Worm (Caenorhabditis elegans) whole organism, mixed stage, embryonic: ENCODE data around the gene lgc-22.

Source experiments
- bed-3 ChIP-seq: fragments of 200-800 bp; sonication (Bioruptor generic); optimal IDR thresholded peaks from 3 replicates; lab custom pipeline; 2018; ENCODE audit warnings: mild to moderate bottlenecking, missing genetic modification characterization, moderate library complexity, missing compliant biosample characterization
- blmp-1 ChIP-seq: fragments of 150-350 bp; optimal IDR thresholded peaks from 2 replicates; lab custom pipeline; 2014; ENCODE audit warnings: missing biosample characterization, missing genetic modification characterization
- ceh-39 ChIP-seq: fragments of 150-350 bp; optimal IDR thresholded peaks from 2 replicates; lab custom pipeline; 2014; ENCODE audit warnings: missing biosample characterization, missing genetic modification characterization
- ceh-43 ChIP-seq: fragments of 200-800 bp; sonication (Bioruptor generic); optimal IDR thresholded peaks from 2 replicates; lab custom pipeline; 2018; ENCODE audit warnings: mild to moderate bottlenecking, missing genetic modification characterization, moderate library complexity, missing compliant biosample characterization
- ceh-83 ChIP-seq: fragments of 200-800 bp; sonication (Bioruptor generic); optimal IDR thresholded peaks from 2 replicates; lab custom pipeline; 2018; ENCODE audit warnings: mild to moderate bottlenecking, missing genetic modification characterization, missing compliant biosample characterization
- ces-1 ChIP-seq: fragments of 150-350 bp; optimal IDR thresholded peaks from 2 replicates; lab custom pipeline; 2014; ENCODE audit warnings: missing biosample characterization, missing genetic modification reagents, missing genetic modification characterization
- cnd-1 ChIP-seq: fragments of 200-800 bp; sonication (Bioruptor generic); optimal IDR thresholded peaks from 2 replicates; lab custom pipeline; 2018; ENCODE audit warnings: mild to moderate bottlenecking, missing genetic modification characterization, missing compliant biosample characterization
- drap-1 ChIP-seq: fragments of 200-800 bp; sonication (Bioruptor generic); optimal IDR thresholded peaks from 3 replicates; lab custom pipeline; 2018; ENCODE audit warnings: mild to moderate bottlenecking, missing genetic modification characterization, missing compliant biosample characterization
- elt-1 ChIP-seq: sonication (generic microtip); optimal IDR thresholded peaks from 2 replicates; lab custom pipeline; 2017; ENCODE audit warnings: missing genetic modification characterization, mild to moderate bottlenecking, missing compliant biosample characterization, antibody characterized with exemption, moderate library complexity, borderline replicate concordance; ENCODE audit not compliant: insufficient read depth
- elt-3 ChIP-seq: fragments of 150-350 bp; optimal IDR thresholded peaks from 2 replicates; lab custom pipeline; 2014; ENCODE audit warnings: missing biosample characterization, missing genetic modification characterization
- flh-1 ChIP-seq: fragments of 200-800 bp; sonication (Bioruptor generic); optimal IDR thresholded peaks from 2 replicates; lab custom pipeline; 2018; ENCODE audit warnings: mild to moderate bottlenecking, missing genetic modification characterization, moderate library complexity, missing compliant biosample characterization
- ham-2 ChIP-seq: fragments of 200-800 bp; sonication (Bioruptor generic); optimal IDR thresholded peaks from 2 replicates; lab custom pipeline; 2018; ENCODE audit warnings: mild to moderate bottlenecking, missing genetic modification characterization, missing compliant biosample characterization
- hlh-1 ChIP-seq: fragments of 150-350 bp; optimal IDR thresholded peaks from 2 replicates; lab custom pipeline; 2014; ENCODE audit warnings: missing biosample characterization, missing genetic modification reagents, missing genetic modification characterization
- lin-13 ChIP-seq: fragments of 150-350 bp; optimal IDR thresholded peaks from 2 replicates; lab custom pipeline; 2014; ENCODE audit warnings: missing biosample characterization, missing genetic modification characterization
- lsy-2 ChIP-seq: fragments of 150-350 bp; optimal IDR thresholded peaks from 2 replicates; lab custom pipeline; 2014; ENCODE audit warnings: missing biosample characterization, missing genetic modification characterization
- mab-5 ChIP-seq: fragments of 150-350 bp; optimal IDR thresholded peaks from 2 replicates; lab custom pipeline; 2014; ENCODE audit warnings: missing biosample characterization, missing genetic modification characterization
- mep-1 ChIP-seq: fragments of 150-350 bp; optimal IDR thresholded peaks from 2 replicates; lab custom pipeline; 2017; ENCODE audit warnings: missing biosample characterization, missing genetic modification reagents, missing genetic modification characterization, inconsistent platforms
- mls-2 ChIP-seq: sonication (generic microtip); optimal IDR thresholded peaks from 2 replicates; lab custom pipeline; 2016; ENCODE audit warnings: mild to moderate bottlenecking, missing genetic modification characterization, moderate library complexity, missing compliant biosample characterization
- nhr-12 ChIP-seq: fragments of 150-350 bp; optimal IDR thresholded peaks from 2 replicates; lab custom pipeline; 2014; ENCODE audit warnings: missing biosample characterization, missing genetic modification characterization
- nhr-2 ChIP-seq: fragments of 150-350 bp; optimal IDR thresholded peaks from 2 replicates; lab custom pipeline; 2014; ENCODE audit warnings: missing biosample characterization, missing genetic modification characterization
- nhr-237 ChIP-seq: fragments of 150-350 bp; optimal IDR thresholded peaks from 2 replicates; lab custom pipeline; 2014; ENCODE audit warnings: missing biosample characterization, missing genetic modification characterization
- nhr-28 ChIP-seq: fragments of 150-350 bp; optimal IDR thresholded peaks from 2 replicates; lab custom pipeline; 2014; ENCODE audit warnings: missing biosample characterization, missing genetic modification characterization
- nhr-76 ChIP-seq: sonication (generic microtip); optimal IDR thresholded peaks from 2 replicates; lab custom pipeline; 2017; ENCODE audit warnings: missing biosample characterization, missing genetic modification characterization
- pha-4 ChIP-seq: fragments of 150-350 bp; optimal IDR thresholded peaks from 2 replicates; lab custom pipeline; 2018; ENCODE audit warnings: missing biosample characterization, missing genetic modification reagents, missing genetic modification characterization
- sem-2 ChIP-seq: fragments of 200-800 bp; sonication (Bioruptor generic); optimal IDR thresholded peaks from 2 replicates; lab custom pipeline; 2018; ENCODE audit warnings: mild to moderate bottlenecking, missing genetic modification characterization, missing compliant biosample characterization
- snpc-4 ChIP-seq: fragments of 150-350 bp; optimal IDR thresholded peaks from 2 replicates; lab custom pipeline; 2014; ENCODE audit warnings: missing biosample characterization, missing genetic modification characterization
- sptf-1 ChIP-seq: sonication (generic microtip); optimal IDR thresholded peaks from 2 replicates; lab custom pipeline; 2017; ENCODE audit warnings: mild to moderate bottlenecking, missing genetic modification characterization, moderate library complexity, missing compliant biosample characterization
- tbx-8 ChIP-seq: fragments of 200-800 bp; sonication (Bioruptor generic); optimal IDR thresholded peaks from 2 replicates; lab custom pipeline; 2018; ENCODE audit warnings: mild to moderate bottlenecking, missing genetic modification characterization, moderate library complexity, missing compliant biosample characterization
- unc-120 ChIP-seq: sonication (generic microtip); optimal IDR thresholded peaks from 2 replicates; lab custom pipeline; 2017; ENCODE audit warnings: missing genetic modification characterization, missing compliant biosample characterization; ENCODE audit not compliant: poor library complexity, severe bottlenecking
- unc-39 ChIP-seq: fragments of 150-350 bp; optimal IDR thresholded peaks from 2 replicates; lab custom pipeline; 2014; ENCODE audit warnings: missing biosample characterization, missing genetic modification characterization
- unc-62 ChIP-seq: fragments of 150-350 bp; optimal IDR thresholded peaks from 2 replicates; lab custom pipeline; 2014; ENCODE audit warnings: missing biosample characterization, missing genetic modification reagents, missing genetic modification characterization
- zip-8 ChIP-seq: fragments of 150-350 bp; optimal IDR thresholded peaks from 2 replicates; lab custom pipeline; 2014; ENCODE audit warnings: missing biosample characterization, missing genetic modification characterization
- ztf-11 ChIP-seq: fragments of 150-350 bp; optimal IDR thresholded peaks from 2 replicates; lab custom pipeline; 2014; ENCODE audit warnings: missing biosample characterization, missing genetic modification characterization

Gene lgc-22

DNA sequence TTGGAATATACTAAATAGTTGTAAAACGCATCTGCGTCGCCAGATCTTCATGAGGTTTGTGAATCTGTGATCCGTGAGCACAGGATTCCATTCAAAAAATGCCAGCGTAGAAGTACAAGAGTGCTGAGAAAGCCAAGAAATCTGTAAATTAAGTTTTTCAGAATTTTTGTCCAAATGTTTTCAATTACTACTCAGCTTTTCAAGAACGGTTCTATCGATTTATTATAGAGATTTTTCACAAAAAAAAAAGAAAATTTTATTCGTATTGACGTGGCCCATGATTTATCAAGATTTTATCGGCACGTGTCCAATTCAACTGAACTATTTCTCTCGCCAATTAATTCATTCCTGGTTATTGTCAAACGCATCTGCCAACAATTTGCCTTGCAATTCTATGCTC lies 31.8 kb upstream of the lgc-22 start, which contains the start of gene F36A4.3:
TSS of gene F36A4.3 (plus strand) at position 301 of the 400 bp plus-strand sequence.
- TF ChIP-seq nhr-2 (tag; lab: Kevin White, UChicago) (no peak), ceh-43 (GFP tag; lab: Kevin White, UChicago) (no peak), ztf-11 (tag; lab: Kevin White, UChicago) (no peak), nhr-76 (tag; lab: Kevin White, UChicago) (no peak), ham-2 (GFP tag; lab: Kevin White, UChicago) (no peak), tbx-8 (no peak), unc-120 (tag; lab: Kevin White, UChicago) (no peak), zip-8 (tag; lab: Kevin White, UChicago) (no peak), sem-2 (GFP tag; lab: Kevin White, UChicago) (no peak), nhr-28 (tag; lab: Kevin White, UChicago) (no peak), hlh-1 (tag; lab: Kevin White, UChicago) (no peak), unc-39 (tag; lab: Kevin White, UChicago) (no peak), drap-1 (GFP tag; lab: Kevin White, UChicago) (no peak), mep-1 (tag; lab: Kevin White, UChicago) (no peak), unc-62 (no peak), sptf-1 (tag; lab: Kevin White, UChicago) (no peak), nhr-237 (tag; lab: Kevin White, UChicago) (no peak)

ce11 chrIV:4270925-4271324 lies 30.2 kb upstream of the lgc-22 start, which contains the start of gene F36A4.2:
Gene F36A4.2 (plus strand): TSS chrIV:4271225.
- TF ChIP-seq elt-1 (tag; lab: Kevin White, UChicago) = no peak
- no peak for TF ChIP-seq ztf-11 (tag; lab: Kevin White, UChicago)
- TF ChIP-seq sem-2 (GFP tag; lab: Kevin White, UChicago) = no peak
- no peak for TF ChIP-seq nhr-28 (tag; lab: Kevin White, UChicago)
- TF ChIP-seq zip-8 (tag; lab: Kevin White, UChicago) = no peak
- TF ChIP-seq mls-2 = no peak
- TF ChIP-seq snpc-4 = no peak
- no peak for TF ChIP-seq lin-13
- TF ChIP-seq mab-5 (tag; lab: Kevin White, UChicago) = no peak
- TF ChIP-seq ces-1 (GFP tag; lab: Kevin White, UChicago) = no peak
- TF ChIP-seq ceh-43 (GFP tag; lab: Kevin White, UChicago) = no peak
- no peak for TF ChIP-seq nhr-12
- no peak for TF ChIP-seq unc-120 (tag; lab: Kevin White, UChicago)
- TF ChIP-seq ceh-83 (GFP tag; lab: Kevin White, UChicago) = no peak
- TF ChIP-seq blmp-1 (tag; lab: Kevin White, UChicago) = no peak
- no peak for TF ChIP-seq drap-1 (GFP tag; lab: Kevin White, UChicago)
- TF ChIP-seq bed-3 (GFP tag; lab: Kevin White, UChicago) = no peak
- no peak for TF ChIP-seq unc-62
- TF ChIP-seq unc-39 (tag; lab: Kevin White, UChicago) = no peak
- TF ChIP-seq elt-3 = no peak

DNA sequence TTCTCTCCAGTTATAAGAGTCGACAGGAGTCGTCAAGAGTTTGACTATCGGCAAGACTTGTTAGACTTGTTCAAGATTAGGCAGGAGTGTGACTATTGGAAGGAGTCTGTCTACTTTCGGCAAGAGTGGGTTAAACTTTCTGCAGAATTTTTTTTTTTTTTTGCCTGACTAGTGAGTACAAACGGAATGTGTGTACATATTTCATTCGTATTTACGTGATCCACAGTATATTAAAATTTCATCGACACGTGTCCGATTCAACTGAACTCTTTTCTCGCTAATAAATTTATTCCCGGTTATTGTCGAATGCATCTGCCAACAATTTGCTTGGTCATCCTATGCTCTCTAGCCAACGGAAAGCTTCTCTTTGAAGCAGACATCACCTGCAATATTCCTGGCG lies 28.9 kb upstream of the lgc-22 start, which contains the start of gene F36A4.1:
TSS of gene F36A4.1 (plus strand) at position 301 of the 400 bp plus-strand sequence.
- TF ChIP-seq pha-4 (tag; lab: Kevin White, UChicago) (no peak), unc-120 (tag; lab: Kevin White, UChicago) (no peak), flh-1 (GFP tag; lab: Kevin White, UChicago) (no peak), lsy-2 (tag; lab: Kevin White, UChicago) (no peak), nhr-76 (tag; lab: Kevin White, UChicago) (no peak), cnd-1 (no peak), sem-2 (GFP tag; lab: Kevin White, UChicago) (no peak)

- no peak for TF ChIP-seq zip-8 (tag; lab: Kevin White, UChicago)
- no peak for TF ChIP-seq mep-1 (tag; lab: Kevin White, UChicago)
- TF ChIP-seq cnd-1 = no peak
- TF ChIP-seq mab-5 (tag; lab: Kevin White, UChicago) = no peak
- TF ChIP-seq unc-62 = no peak
- no peak for TF ChIP-seq flh-1 (GFP tag; lab: Kevin White, UChicago)
- TF ChIP-seq lsy-2 (tag; lab: Kevin White, UChicago) = no peak
- TF ChIP-seq elt-3 = no peak
- TF ChIP-seq ceh-39 (tag; lab: Kevin White, UChicago) = no peak
- no peak for TF ChIP-seq nhr-2 (tag; lab: Kevin White, UChicago)
- TF ChIP-seq snpc-4 = no peak
- no peak for TF ChIP-seq drap-1 (GFP tag; lab: Kevin White, UChicago)
- no peak for TF ChIP-seq ceh-83 (GFP tag; lab: Kevin White, UChicago)
- no peak for TF ChIP-seq unc-120 (tag; lab: Kevin White, UChicago)
- no peak for TF ChIP-seq blmp-1 (tag; lab: Kevin White, UChicago)
- TF ChIP-seq ztf-11 (tag; lab: Kevin White, UChicago) = no peak
- no peak for TF ChIP-seq elt-1 (tag; lab: Kevin White, UChicago)
- no peak for TF ChIP-seq pha-4 (tag; lab: Kevin White, UChicago)
- TF ChIP-seq ham-2 (GFP tag; lab: Kevin White, UChicago) = no peak
- TF ChIP-seq tbx-8 = no peak
These were observed 23.4 kb upstream of the lgc-22 start, which contains the start of gene nhr-78 for ce11 chrIV:4277694-4278093. Gene nhr-78 (minus strand): TSS chrIV:4277875.
